Fruit fly (Drosophila melanogaster): ENCODE results near the gene Dora.

Dora gene

DNA sequence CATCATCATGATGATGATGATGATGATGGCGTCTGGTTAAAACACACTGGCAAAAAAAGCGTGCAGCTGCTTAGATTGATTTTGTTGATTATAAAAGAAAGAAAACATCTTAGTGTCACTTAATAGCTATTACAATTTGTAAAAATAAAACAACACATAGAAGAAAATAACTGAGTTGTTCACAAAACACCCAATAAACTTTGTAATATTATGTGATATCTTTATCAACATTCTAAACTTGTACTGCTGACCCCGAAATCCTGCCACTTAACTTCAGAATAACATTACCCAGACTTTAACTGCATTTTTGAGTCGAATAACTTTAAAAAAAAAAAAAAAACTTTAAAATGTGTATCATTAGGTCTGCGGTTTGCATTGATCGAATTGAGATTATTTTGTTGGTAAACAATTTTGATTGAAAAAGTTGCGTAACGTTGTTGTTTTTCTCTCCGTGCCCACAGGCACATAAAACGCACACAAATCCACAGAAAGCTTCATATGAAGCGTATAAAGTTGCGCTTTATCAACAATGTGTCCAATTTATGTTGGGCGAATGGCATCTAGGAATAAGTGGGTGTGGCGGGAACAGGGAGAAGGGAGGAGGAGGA is 55.8 kb downstream of the Dora start (continued):
- TF ChIP-seq CG6854 (GFP tag; optimal IDR thresholded peaks at IDR 0.05) (no peak), salr (GFP tag; optimal IDR thresholded peaks at IDR 0.05) (peak in 1 of 2 experiments; percentile 27), CG1621 (tag; optimal IDR thresholded peaks at IDR 0.05) (no peak), CG3919 (GFP tag; optimal IDR thresholded peaks at IDR 0.05) (peak; percentile 16), CG34406 (GFP tag; optimal IDR thresholded peaks at IDR 0.05) (no peak), CG31627 (GFP tag; optimal IDR thresholded peaks at IDR 0.05) (peak; percentile 23), CG3032 (tag; optimal IDR thresholded peaks at IDR 0.05) (no peak), CG6808 (GFP tag; optimal IDR thresholded peaks at IDR 0.05) (no peak), fd59A (GFP tag; optimal IDR thresholded peaks at IDR 0.05) (no peak), Sox15 (GFP tag; optimal IDR thresholded peaks at IDR 0.05) (no peak), Sox14 (GFP tag; optimal IDR thresholded peaks at IDR 0.05) (no peak), fkh (GFP tag; optimal IDR thresholded peaks at IDR 0.05) (no peak), Eip78C (GFP tag) (peak; percentile 82), Eip93F (GFP tag; optimal IDR thresholded peaks at IDR 0.05) (no peak), Ets96B (tag; optimal IDR thresholded peaks at IDR 0.05) (peak; percentile 12), cyc (GFP tag; optimal IDR thresholded peaks at IDR 0.05) (peak; percentile 5)

dm6 chrX:18920642-18921355 is 57.0 kb downstream of the Dora start:
- TF ChIP-seq CG11762 (GFP tag; optimal IDR thresholded peaks at IDR 0.05; ENCODE audit: insufficient read depth) (no peak), Ets21C (GFP tag; optimal IDR thresholded peaks at IDR 0.05) (no peak), net (GFP tag; optimal IDR thresholded peaks at IDR 0.05) (peak; percentile 50), Sox14 (GFP tag; optimal IDR thresholded peaks at IDR 0.05) (peak; percentile 4), vri (GFP tag; optimal IDR thresholded peaks at IDR 0.05) (no peak), CG16779 (tag; optimal IDR thresholded peaks at IDR 0.05) (no peak), eg (GFP tag; IDR thresholded peaks at IDR 0.05) (peak; percentile 65; the same call in 2 of the 3 replicates), acj6 (GFP tag; optimal IDR thresholded peaks at IDR 0.05) (peak; percentile 48), CG11902 (GFP tag; optimal IDR thresholded peaks at IDR 0.05) (no peak), CG3919 (GFP tag; optimal IDR thresholded peaks at IDR 0.05) (peak; percentile 6), Met (GFP tag; optimal IDR thresholded peaks at IDR 0.05) (peak; percentile 20), CG3032 (tag; optimal IDR thresholded peaks at IDR 0.05) (peak; percentile 33), topi (GFP tag; optimal IDR thresholded peaks at IDR 0.05) (peak; percentile 27), lz (GFP tag; optimal IDR thresholded peaks at IDR 0.05) (peak; percentile 23), CG9139 (GFP tag; optimal IDR thresholded peaks at IDR 0.05) (no peak), dsx (GFP tag; optimal IDR thresholded peaks at IDR 0.05; ENCODE audit: poor library complexity, severe bottlenecking) (peak; percentile 46), dac (GFP tag; optimal IDR thresholded peaks at IDR 0.05) (peak; percentile 26), CG7368 (GFP tag; optimal IDR thresholded peaks at IDR 0.05) (no peak), Eip93F (GFP tag; optimal IDR thresholded peaks at IDR 0.05) (no peak), fd59A (GFP tag; optimal IDR thresholded peaks at IDR 0.05) (peak; percentile 10), CG8632 (GFP tag; optimal IDR thresholded peaks at IDR 0.05) (no peak), CG6276 (GFP tag; optimal IDR thresholded peaks at IDR 0.05) (peak; percentile 56), CG15336 (GFP tag; IDR thresholded peaks at IDR 0.05) (peak; percentile 65), CG6808 (GFP tag; optimal IDR thresholded peaks at IDR 0.05) (peak; percentile 28), cyc (GFP tag; optimal IDR thresholded peaks at IDR 0.05) (no peak), CG4318 (GFP tag; optimal IDR thresholded peaks at IDR 0.05) (peak; percentile 39), CG10631 (GFP tag; optimal IDR thresholded peaks at IDR 0.05) (peak; percentile 22), Ets96B (tag; optimal IDR thresholded peaks at IDR 0.05) (peak; percentile 47), Eip75B (GFP tag; optimal IDR thresholded peaks at IDR 0.05) (peak; percentile 37), CG8119 (GFP tag; IDR thresholded peaks at IDR 0.05) (peak; percentile 80), Blimp-1 (GFP tag; optimal IDR thresholded peaks at IDR 0.05) (no peak), CG32006 (GFP tag; optimal IDR thresholded peaks at IDR 0.05) (peak; percentile 74), Hr39 (GFP tag; optimal IDR thresholded peaks at IDR 0.05) (peak; percentile 25), Sox102F (GFP tag; optimal IDR thresholded peaks at IDR 0.05) (peak; percentile 1), CG34406 (GFP tag; optimal IDR thresholded peaks at IDR 0.05) (no peak), fd85E (GFP tag; optimal IDR thresholded peaks at IDR 0.05) (no peak), CG31627 (GFP tag; optimal IDR thresholded peaks at IDR 0.05) (no peak), CG11294 (GFP tag; IDR thresholded peaks at IDR 0.05) (0 out of 2 replicates have a peak, but pooled peaks have one; percentile 45), svp (GFP tag) (peak; percentile 52), CG8319 (GFP tag; optimal IDR thresholded peaks at IDR 0.05) (no peak), Lpt (GFP tag; optimal IDR thresholded peaks at IDR 0.05) (peak; percentile 50)
